Fruit fly (Drosophila melanogaster) whole organism, prepupa: ENCODE data around the gene Ras85D.

ENCODE experiments used
- Blimp-1 ChIP-seq: fragments of 200-800 bp; sonication (Bioruptor generic); optimal IDR thresholded peaks from 3 replicates; lab custom pipeline; 2017; ENCODE audit warnings: missing biosample characterization, missing genetic modification characterization, mild to moderate bottlenecking, moderate library complexity, missing genetic modification reagents
- CG8119 ChIP-seq: fragments of 200-800 bp; sonication (Bioruptor generic); IDR thresholded peaks from 3 replicates; pipeline ENCODE4 v1.3.6; 2022; ENCODE audit warnings: missing biosample characterization, missing genetic modification characterization
- Gug ChIP-seq: fragments of 200-800 bp; sonication (Bioruptor generic); IDR thresholded peaks from 2 replicates; pipeline ENCODE4 v1.3.6; 2022; ENCODE audit warnings: missing biosample characterization, missing genetic modification characterization
- fkh ChIP-seq: fragments of 200-800 bp; sonication (Bioruptor generic); optimal IDR thresholded peaks from 3 replicates; lab custom pipeline; 2017; ENCODE audit warnings: missing biosample characterization, mild to moderate bottlenecking, missing genetic modification characterization, moderate library complexity
- ss ChIP-seq, 2 experiments: fragments of 200-800 bp; sonication (Bioruptor generic); optimal IDR thresholded peaks; 2 replicates in 1 of 2; 3 replicates in 1 of 2; lab custom pipeline; 2017 to 2018; ENCODE audit warnings: mild to moderate bottlenecking in 2 of 2, missing biosample characterization in 2 of 2, missing genetic modification characterization in 2 of 2, moderate library complexity in 1 of 2

DNA sequence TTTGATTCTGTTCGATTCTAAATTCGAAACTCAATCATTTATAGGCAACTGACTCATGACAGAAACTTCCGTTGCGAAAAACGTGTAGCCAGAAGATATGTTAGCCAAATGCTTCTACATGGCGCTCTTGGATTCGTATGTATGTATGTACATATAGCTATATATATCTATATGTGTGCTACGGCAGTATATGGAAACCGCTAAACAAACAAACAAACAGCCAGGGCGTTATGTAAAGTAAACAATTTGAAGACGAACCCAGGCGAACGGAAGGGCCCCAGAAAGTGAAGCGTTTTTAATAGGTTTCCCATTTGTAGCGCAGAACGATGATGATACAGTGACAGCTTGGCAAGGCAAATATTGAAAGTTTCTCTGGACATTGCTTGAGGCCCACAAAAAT lies 17.0 kb upstream of the Ras85D start:
- TF ChIP-seq fkh (GFP tag; lab: Kevin White, UChicago) (peak; percentile 74), Gug (GFP tag; lab: Robert Waterston, UW) (no peak), Blimp-1 (GFP tag; lab: Kevin White, UChicago) (no peak), CG8119 (no peak), ss (GFP tag; optimal IDR thresholded peaks at IDR 0.05; lab: Kevin White, UChicago) (no peak)
